Worm (Caenorhabditis elegans) whole organism, young adult: ENCODE measurements around the gene bbs-8.

Source experiments
- B0019.2 ChIP-seq: fragments of 200-800 bp; sonication (Bioruptor generic); conservative IDR thresholded peaks from 2 replicates; pipeline ENCODE4 v1.3.6; 2022; ENCODE audit warnings: missing genetic modification reagents, missing genetic modification characterization, missing compliant biosample characterization
- D2030.7 ChIP-seq: fragments of 200-800 bp; sonication (Bioruptor generic); IDR thresholded peaks from 2 replicates; pipeline ENCODE4 v1.3.6; 2022; ENCODE audit warnings: missing genetic modification reagents, missing genetic modification characterization, missing compliant biosample characterization
- F33H1.4 ChIP-seq: fragments of 200-800 bp; sonication (Bioruptor generic); IDR thresholded peaks from 2 replicates; pipeline ENCODE4 v1.3.6; 2022; ENCODE audit warnings: missing genetic modification reagents, missing genetic modification characterization, missing compliant biosample characterization
- F52B5.7 ChIP-seq: sonication (generic microtip); optimal IDR thresholded peaks from 2 replicates; lab custom pipeline; 2016; ENCODE audit warnings: mild to moderate bottlenecking, missing genetic modification characterization, missing compliant biosample characterization
- K12H6.12 ChIP-seq: fragments of 200-800 bp; sonication (Bioruptor generic); optimal IDR thresholded peaks from 2 replicates; lab custom pipeline; 2018; ENCODE audit warnings: mild to moderate bottlenecking, missing genetic modification characterization, missing compliant biosample characterization
- T26A5.8 ChIP-seq: sonication (generic microtip); optimal IDR thresholded peaks from 2 replicates; lab custom pipeline; 2016; ENCODE audit warnings: missing genetic modification characterization, missing compliant biosample characterization
- Y53G8AR.9 ChIP-seq: fragments of 200-800 bp; sonication (Bioruptor generic); conservative IDR thresholded peaks from 2 replicates; pipeline ENCODE4 v1.3.6; 2022; ENCODE audit warnings: missing genetic modification reagents, missing genetic modification characterization, missing compliant biosample characterization
- ama-1 ChIP-seq, 3 experiments: fragments of 150-350 bp in 1 of 3; sonication (generic microtip) in 2 of 3; optimal IDR thresholded peaks; 2 replicates each; lab custom pipeline; 2014 to 2018; ENCODE audit warnings: missing biosample characterization in 2 of 3, missing genetic modification characterization in 2 of 3, missing genetic modification reagents in 2 of 3
- cebp-1 ChIP-seq, 2 experiments: fragments of 200-800 bp in 1 of 2; sonication (Bioruptor generic) in 1 of 2; sonication (generic microtip) in 1 of 2; IDR thresholded peaks in 1 of 2; optimal IDR thresholded peaks in 1 of 2; 2 replicates each; pipeline versions ENCODE4 v1.3.6 to Lab custom; 2017 to 2022; ENCODE audit warnings: missing compliant biosample characterization in 2 of 2, missing genetic modification characterization in 2 of 2, mild to moderate bottlenecking in 1 of 2, missing genetic modification reagents in 1 of 2, moderate library complexity in 1 of 2
- cebp-2 ChIP-seq: fragments of 200-800 bp; sonication (Bioruptor generic); IDR thresholded peaks from 2 replicates; pipeline ENCODE4 v1.3.6; 2022; ENCODE audit warnings: missing genetic modification characterization, missing compliant biosample characterization
- ceh-91 ChIP-seq: fragments of 200-800 bp; sonication (Bioruptor generic); IDR thresholded peaks from 2 replicates; pipeline ENCODE4 v1.3.6; 2022; ENCODE audit warnings: missing genetic modification reagents, missing genetic modification characterization, missing compliant biosample characterization
- dox-1 ChIP-seq: fragments of 200-800 bp; sonication (Bioruptor generic); IDR thresholded peaks from 2 replicates; pipeline ENCODE4 v1.3.6; 2022; ENCODE audit warnings: missing genetic modification reagents, missing genetic modification characterization, missing compliant biosample characterization
- dpl-1 ChIP-seq: fragments of 150-350 bp; optimal IDR thresholded peaks from 2 replicates; lab custom pipeline; 2014; ENCODE audit warnings: missing biosample characterization, missing genetic modification reagents, missing genetic modification characterization
- efl-1 ChIP-seq: fragments of 150-350 bp; optimal IDR thresholded peaks from 2 replicates; lab custom pipeline; 2014; ENCODE audit warnings: missing biosample characterization, missing genetic modification reagents, missing genetic modification characterization
- ekl-4 ChIP-seq: fragments of 200-800 bp; sonication (Bioruptor generic); IDR thresholded peaks from 2 replicates; pipeline ENCODE4 v1.3.6; 2022; ENCODE audit warnings: missing genetic modification reagents, missing genetic modification characterization, missing compliant biosample characterization
- hmg-1.2 ChIP-seq: fragments of 200-800 bp; sonication (Bioruptor generic); IDR thresholded peaks from 2 replicates; pipeline ENCODE4 v1.3.6; 2022; ENCODE audit warnings: missing genetic modification reagents, missing genetic modification characterization, missing compliant biosample characterization
- lin-54 ChIP-seq: fragments of 200-800 bp; sonication (Bioruptor generic); optimal IDR thresholded peaks from 2 replicates; lab custom pipeline; 2018; ENCODE audit warnings: mild to moderate bottlenecking, missing genetic modification characterization, missing compliant biosample characterization
- lsl-1 ChIP-seq: fragments of 200-800 bp; sonication (Bioruptor generic); optimal IDR thresholded peaks from 2 replicates; lab custom pipeline; 2018; ENCODE audit warnings: mild to moderate bottlenecking, missing genetic modification characterization, moderate library complexity, missing compliant biosample characterization
- madf-6 ChIP-seq: fragments of 200-800 bp; sonication (Bioruptor generic); IDR thresholded peaks from 2 replicates; pipeline ENCODE4 v1.3.6; 2022; ENCODE audit warnings: missing genetic modification reagents, missing genetic modification characterization, missing compliant biosample characterization
- mcd-1 ChIP-seq: fragments of 200-800 bp; sonication (Bioruptor generic); IDR thresholded peaks from 2 replicates; pipeline ENCODE4 v1.3.6; 2022; ENCODE audit warnings: missing genetic modification reagents, missing genetic modification characterization, missing compliant biosample characterization
- nfya-2 ChIP-seq: fragments of 200-800 bp; sonication (Bioruptor generic); IDR thresholded peaks from 2 replicates; pipeline ENCODE4 v1.3.6; 2022; ENCODE audit warnings: missing genetic modification reagents, missing genetic modification characterization, missing compliant biosample characterization
- nhr-27 ChIP-seq: fragments of 200-800 bp; sonication (Bioruptor generic); optimal IDR thresholded peaks from 2 replicates; lab custom pipeline; 2018; ENCODE audit warnings: mild to moderate bottlenecking, missing genetic modification characterization, moderate library complexity, missing compliant biosample characterization
- pbrm-1 ChIP-seq: fragments of 200-800 bp; sonication (Bioruptor generic); IDR thresholded peaks from 2 replicates; pipeline ENCODE4 v1.3.6; 2022; ENCODE audit warnings: missing genetic modification reagents, missing genetic modification characterization, missing compliant biosample characterization
- pha-4 ChIP-seq: fragments of 150-350 bp; sonication (generic microtip); optimal IDR thresholded peaks from 2 replicates; lab custom pipeline; 2014; ENCODE audit warnings: missing biosample characterization, missing genetic modification reagents, missing genetic modification characterization
- snpc-1.3 ChIP-seq: sonication (generic microtip); optimal IDR thresholded peaks from 2 replicates; lab custom pipeline; 2017; ENCODE audit warnings: missing genetic modification characterization, mild to moderate bottlenecking, missing compliant biosample characterization, antibody characterized with exemption, moderate library complexity, missing genotype, missing genetic modification reagents; ENCODE audit not compliant: insufficient read depth
- snpc-4 ChIP-seq, 5 experiments: fragments of 150-350 bp in 1 of 5; sonication (generic microtip) in 4 of 5; optimal IDR thresholded peaks; 2 replicates each; lab custom pipeline; 2014 to 2018; ENCODE audit warnings: missing genetic modification characterization in 5 of 5, missing biosample characterization in 3 of 5, antibody characterized with exemption in 2 of 5, mild to moderate bottlenecking in 2 of 5, missing compliant biosample characterization in 2 of 5, missing genotype in 2 of 5, moderate library complexity in 2 of 5, missing genetic modification reagents in 1 of 5
- sptf-2 ChIP-seq: fragments of 200-800 bp; sonication (Bioruptor generic); optimal IDR thresholded peaks from 2 replicates; lab custom pipeline; 2018; ENCODE audit warnings: mild to moderate bottlenecking, missing genetic modification characterization, missing compliant biosample characterization
- unc-62 ChIP-seq: fragments of 150-350 bp; optimal IDR thresholded peaks from 2 replicates; lab custom pipeline; 2014; ENCODE audit warnings: missing biosample characterization, missing genetic modification reagents, missing genetic modification characterization
- zfh-2 ChIP-seq: fragments of 200-800 bp; sonication (Bioruptor generic); conservative IDR thresholded peaks from 2 replicates; pipeline ENCODE4 v1.3.6; 2022; ENCODE audit warnings: missing genetic modification reagents, missing genetic modification characterization, missing compliant biosample characterization
- ztf-26 ChIP-seq: sonication (generic microtip); optimal IDR thresholded peaks from 2 replicates; lab custom pipeline; 2017; ENCODE audit warnings: missing genetic modification characterization, missing compliant biosample characterization

Gene bbs-8

DNA sequence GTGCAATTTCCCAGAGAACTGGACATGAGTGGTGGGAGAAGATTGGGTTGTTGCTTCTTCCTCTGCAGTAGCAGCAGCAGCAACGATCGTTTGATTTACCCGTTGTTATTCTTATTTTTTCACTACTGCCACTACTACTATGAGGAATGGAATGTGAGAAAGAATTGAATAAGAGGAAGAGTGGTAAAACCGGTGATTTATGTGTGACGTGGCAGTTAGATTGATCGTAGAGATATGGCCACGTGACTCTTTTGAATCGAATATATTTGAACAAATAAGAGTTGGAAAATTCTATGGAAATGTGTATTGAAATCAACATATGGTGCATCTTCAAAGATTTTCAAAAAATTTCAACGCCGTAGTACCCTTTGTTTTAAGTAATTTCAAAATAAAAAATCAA is 31.4 kb upstream of the bbs-8 start (continued):
- TF ChIP-seq snpc-4 (GFP tag; optimal IDR thresholded peaks at IDR 0.05; lab: Kevin White, UChicago) (no peak), snpc-4 (tag; optimal IDR thresholded peaks at IDR 0.05; lab: Kevin White, UChicago) (no peak), unc-62 (GFP tag; lab: Kevin White, UChicago) (no peak), pbrm-1 (GFP tag; lab: Robert Waterston, UW) (no peak)

DNA sequence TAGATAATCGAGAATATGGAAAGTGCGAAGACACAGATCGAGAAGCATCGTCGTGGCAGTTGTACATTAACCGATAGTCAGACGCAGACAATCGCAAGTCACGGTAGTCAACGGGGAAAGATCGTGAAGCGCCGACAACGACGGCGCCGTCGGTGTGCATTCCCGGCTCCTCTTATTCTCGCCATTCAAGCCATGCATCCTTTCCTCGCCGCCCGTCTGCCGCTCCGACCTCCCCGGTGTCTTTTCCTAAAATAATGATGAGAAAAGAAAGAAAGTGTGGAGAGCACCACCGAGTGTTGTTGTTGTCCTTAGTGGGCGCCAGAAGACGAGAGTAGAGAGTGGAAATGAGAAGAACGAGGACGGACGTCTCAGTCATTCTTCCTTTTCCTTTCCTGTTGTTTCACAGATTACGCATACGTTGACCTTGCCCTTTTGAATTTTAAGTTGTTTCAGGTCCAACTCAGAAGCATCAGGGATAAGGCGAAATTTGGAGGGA is 28.9 kb upstream of the bbs-8 start, which contains the start of gene ZC404.1:
ZC404.1 (plus strand) TSS at position 446 of the 496 bp plus-strand sequence.
- TF ChIP-seq dox-1 (0 out of 2 replicates have a peak, but pooled peaks have one; percentile 10), zfh-2 (GFP tag; lab: Robert Waterston, UW) (peak; percentile 92), cebp-2 (GFP tag; lab: Robert Waterston, UW) (no peak), sptf-2 (GFP tag; lab: Kevin White, UChicago) (no peak), ama-1 (optimal IDR thresholded peaks at IDR 0.05; lab: Kevin White, UChicago) (no peak), ama-1 (GFP tag; optimal IDR thresholded peaks at IDR 0.05; lab: Kevin White, UChicago) (no peak)

DNA sequence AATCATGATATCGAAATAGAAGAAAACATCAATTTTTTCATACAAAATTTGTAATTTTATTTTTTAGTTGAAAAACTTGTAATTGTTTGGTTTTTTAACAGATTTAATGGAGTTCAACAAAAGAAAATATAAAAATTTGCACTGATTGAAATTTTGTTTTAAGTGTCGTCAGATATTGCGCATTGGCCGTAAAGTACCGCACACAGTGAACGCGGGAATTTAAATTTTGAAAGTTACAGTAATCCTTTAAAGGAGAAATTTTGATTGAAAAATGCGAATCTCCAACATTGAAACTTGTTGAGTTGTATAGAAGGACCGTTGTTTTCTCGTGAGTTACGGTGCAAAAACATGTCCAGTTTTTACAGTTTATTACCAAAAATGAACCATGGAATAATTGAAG is 28.1 kb upstream of the bbs-8 start:
- TF ChIP-seq lin-54 (GFP tag; lab: Kevin White, UChicago): peak; percentile 74
- no peak for TF ChIP-seq T26A5.8 (tag; lab: Kevin White, UChicago)
- TF ChIP-seq lsl-1 (GFP tag; lab: Kevin White, UChicago): peak; percentile 45
- peak; percentile 53; the same call in 1 of the 2 replicates for TF ChIP-seq madf-6 (GFP tag; lab: Robert Waterston, UW)
- TF ChIP-seq D2030.7 (GFP tag; lab: Robert Waterston, UW): no peak
- TF ChIP-seq efl-1 (GFP tag; lab: Kevin White, UChicago): peak; percentile 80
- no peak for TF ChIP-seq pha-4
- TF ChIP-seq dpl-1: peak; percentile 29

DNA sequence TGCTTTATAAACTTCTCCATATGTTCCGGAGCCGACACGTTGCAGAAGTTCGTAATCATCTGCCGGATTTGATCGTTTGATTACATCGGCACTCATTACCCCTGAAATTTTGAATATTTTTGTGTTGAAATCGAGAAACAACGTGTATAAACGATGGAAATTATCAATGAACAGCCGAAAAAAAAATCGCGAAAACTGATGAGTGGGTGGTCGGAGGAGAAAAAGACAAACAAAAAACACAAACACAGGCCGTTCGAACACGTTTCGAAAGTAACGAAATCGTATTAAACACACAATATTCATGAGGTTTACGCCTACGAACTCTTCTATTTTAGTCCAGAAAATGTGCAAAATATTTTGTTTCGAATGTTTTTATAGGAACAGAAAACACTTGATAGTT is 27.7 kb upstream of the bbs-8 start, which contains the start of gene gck-2:
gck-2 (minus strand) TSS at position 101 of the 400 bp plus-strand sequence.
- no peak for TF ChIP-seq nfya-2 (GFP tag; lab: Robert Waterston, UW)
- TF ChIP-seq, all 124 proteins: peak for 0

DNA sequence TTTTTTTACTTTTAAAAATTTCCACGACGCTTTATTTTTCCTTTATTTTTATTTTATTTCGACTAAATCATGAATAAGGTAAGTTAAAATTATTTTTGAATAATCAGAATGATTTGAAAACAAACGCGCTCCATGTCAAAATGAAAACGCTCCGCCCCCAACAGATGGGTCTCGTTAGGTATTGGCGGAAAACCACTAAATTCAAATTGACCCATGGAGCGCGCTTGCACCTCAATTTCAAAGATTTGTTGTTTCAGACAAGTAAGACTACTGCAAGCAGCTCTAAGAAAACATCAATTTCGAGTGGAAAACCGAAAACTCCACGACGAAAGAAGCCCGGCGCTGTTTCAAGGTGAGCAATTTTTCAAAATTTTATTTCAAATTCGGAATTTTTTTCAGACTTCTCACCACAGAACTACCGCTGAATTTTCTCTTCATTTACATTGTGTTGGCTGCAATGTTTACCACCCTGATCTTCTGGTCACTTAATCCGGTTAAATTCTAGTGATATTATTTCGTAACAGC is 23.1 kb upstream of the bbs-8 start, which contains the start of gene ZC404.2:
ZC404.2 (plus strand) TSS at position 47 of the 525 bp plus-strand sequence.
- no peak for TF ChIP-seq K12H6.12 (tag; lab: Kevin White, UChicago)
- TF ChIP-seq nhr-27: no peak
- no peak for TF ChIP-seq F33H1.4 (GFP tag; lab: Robert Waterston, UW)
- TF ChIP-seq ztf-26 (tag; lab: Kevin White, UChicago): no peak
- no peak for TF ChIP-seq B0019.2
- TF ChIP-seq snpc-1.3: no peak
- 0 out of 2 replicates have a peak, but pooled peaks have one; percentile 14 for TF ChIP-seq ekl-4 (GFP tag; lab: Robert Waterston, UW)
- peak; percentile 36 for TF ChIP-seq F52B5.7 (tag; lab: Kevin White, UChicago)
- TF ChIP-seq mcd-1: peak; percentile 30; the same call in 1 of the 2 replicates
- peak; percentile 34; the same call in 1 of the 2 replicates for TF ChIP-seq ceh-91 (GFP tag; lab: Robert Waterston, UW)
- 0 out of 2 replicates have a peak, but pooled peaks have one; percentile 13 for TF ChIP-seq hmg-1.2
- 0 out of 2 replicates have a peak, but pooled peaks have one; percentile 51 for TF ChIP-seq Y53G8AR.9 (GFP tag; lab: Robert Waterston, UW)
- TF ChIP-seq cebp-1 (GFP tag; IDR thresholded peaks at IDR 0.05; lab: Robert Waterston, UW): no peak
- peak; percentile 10 for TF ChIP-seq cebp-1 (tag; optimal IDR thresholded peaks at IDR 0.05; lab: Kevin White, UChicago)
